Worm (Caenorhabditis elegans) whole organism, early embryonic: ENCODE data around the gene mttu-1.

Experiments
- B0310.2 ChIP-seq: sonication (generic microtip); optimal IDR thresholded peaks from 2 replicates; lab custom pipeline; 2016; ENCODE audit warnings: mild to moderate bottlenecking, missing genetic modification characterization, missing compliant biosample characterization
- F13C5.2 ChIP-seq: sonication (generic microtip); optimal IDR thresholded peaks from 2 replicates; lab custom pipeline; 2017; ENCODE audit warnings: mild to moderate bottlenecking, missing genetic modification characterization, inconsistent platforms, missing compliant biosample characterization
- aly-1 ChIP-seq: sonication (generic microtip); optimal IDR thresholded peaks from 2 replicates; lab custom pipeline; 2016; ENCODE audit warnings: missing genetic modification characterization, missing compliant biosample characterization
- ama-1 ChIP-seq: fragments of 150-350 bp; optimal IDR thresholded peaks from 2 replicates; lab custom pipeline; 2014
- ceh-13 ChIP-seq: fragments of 200-800 bp; sonication (Bioruptor generic); optimal IDR thresholded peaks from 2 replicates; lab custom pipeline; 2018; ENCODE audit warnings: mild to moderate bottlenecking, missing genetic modification characterization, missing compliant biosample characterization
- ceh-36 ChIP-seq: sonication (generic microtip); optimal IDR thresholded peaks from 2 replicates; lab custom pipeline; 2016; ENCODE audit warnings: missing genetic modification characterization, inconsistent platforms, missing compliant biosample characterization
- ets-7 ChIP-seq: sonication (generic microtip); optimal IDR thresholded peaks from 2 replicates; lab custom pipeline; 2016; ENCODE audit warnings: missing genotype, missing genetic modification characterization, missing compliant biosample characterization
- flt-1 ChIP-seq: fragments of 200-800 bp; sonication (Bioruptor generic); IDR thresholded peaks from 2 replicates; pipeline ENCODE4 v1.3.6; 2022; ENCODE audit warnings: missing genetic modification characterization, missing compliant biosample characterization
- hmbx-1 ChIP-seq: sonication (generic microtip); optimal IDR thresholded peaks from 2 replicates; lab custom pipeline; 2016; ENCODE audit warnings: mild to moderate bottlenecking, missing genetic modification characterization, missing compliant biosample characterization
- hmg-4 ChIP-seq: fragments of 200-800 bp; sonication (Bioruptor generic); optimal IDR thresholded peaks from 2 replicates; lab custom pipeline; 2018; ENCODE audit warnings: mild to moderate bottlenecking, missing genetic modification characterization, missing compliant biosample characterization
- hnd-1 ChIP-seq: sonication (generic microtip); optimal IDR thresholded peaks from 2 replicates; lab custom pipeline; 2016; ENCODE audit warnings: missing genetic modification characterization, missing compliant biosample characterization
- pes-1 ChIP-seq: fragments of 200-800 bp; sonication (Bioruptor generic); IDR thresholded peaks from 2 replicates; pipeline ENCODE4 v1.3.6; 2022; ENCODE audit warnings: missing genetic modification reagents, missing genetic modification characterization, missing compliant biosample characterization
- scrt-1 ChIP-seq: fragments of 200-800 bp; sonication (Bioruptor generic); IDR thresholded peaks from 2 replicates; pipeline ENCODE4 v1.3.6; 2022; ENCODE audit warnings: missing genetic modification characterization, missing compliant biosample characterization
- sea-1 ChIP-seq: fragments of 200-800 bp; sonication (Bioruptor generic); conservative IDR thresholded peaks from 2 replicates; pipeline ENCODE4 v1.3.6; 2022; ENCODE audit warnings: missing genetic modification characterization, missing compliant biosample characterization
- tbx-11 ChIP-seq: fragments of 200-800 bp; sonication (Bioruptor generic); IDR thresholded peaks from 2 replicates; pipeline ENCODE4 v1.3.6; 2022; ENCODE audit warnings: missing genetic modification characterization, missing compliant biosample characterization
- tbx-37 ChIP-seq: fragments of 200-800 bp; sonication (Bioruptor generic); conservative IDR thresholded peaks from 2 replicates; pipeline ENCODE4 v1.3.6; 2022; ENCODE audit warnings: missing genetic modification reagents, missing genetic modification characterization, missing compliant biosample characterization
- tra-4 ChIP-seq: sonication (generic microtip); optimal IDR thresholded peaks from 2 replicates; lab custom pipeline; 2017; ENCODE audit warnings: missing genetic modification characterization, missing compliant biosample characterization

mttu-1 gene

DNA sequence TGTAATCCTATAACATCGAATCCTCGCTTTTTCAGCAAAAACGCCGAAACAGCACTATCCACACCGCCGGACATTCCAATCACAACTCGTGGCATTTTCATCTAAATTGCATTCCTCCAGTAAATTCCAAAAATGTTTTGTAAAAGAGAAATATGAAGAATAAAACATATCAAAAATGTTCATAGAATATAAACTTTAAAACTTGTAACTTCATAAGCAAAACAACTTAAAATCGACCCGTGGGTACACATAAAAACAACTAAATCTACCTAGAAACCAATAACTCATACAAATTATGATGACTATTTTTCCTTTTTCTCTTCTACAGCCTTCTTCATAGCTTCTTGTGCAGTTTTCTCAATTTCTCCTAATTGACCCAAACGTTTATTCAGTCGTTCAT is at the start of gene mttu-1:
Gene mttu-1, minus strand, starts transcription at position 101 of the 400 bp plus-strand sequence.
- TF ChIP-seq tbx-11 (GFP tag; lab: Robert Waterston, UW) (no peak), F13C5.2 (tag; lab: Kevin White, UChicago) (no peak)

DNA sequence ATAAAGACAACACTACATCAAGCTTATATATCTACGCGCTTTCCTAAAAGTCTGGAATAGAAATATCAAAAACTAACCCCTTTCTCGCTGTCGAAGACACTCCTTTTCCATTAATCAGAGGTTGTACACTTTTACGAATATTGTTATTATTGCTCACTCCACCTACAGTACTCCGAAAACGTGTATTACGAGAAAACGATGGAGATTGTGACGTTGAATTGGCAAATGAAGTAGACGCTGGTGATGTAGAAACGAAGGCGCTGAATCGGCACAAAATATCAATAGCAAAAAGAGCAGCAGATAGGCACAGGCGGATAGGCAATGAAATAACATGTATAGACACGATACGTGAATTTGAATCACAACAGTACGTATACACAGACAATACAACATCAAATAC is 47.6 kb upstream of the mttu-1 start:
- no peak for TF ChIP-seq F13C5.2 (tag; lab: Kevin White, UChicago)
- no peak for TF ChIP-seq hmbx-1 (tag; lab: Kevin White, UChicago)
- no peak for TF ChIP-seq ets-7 (tag; lab: Kevin White, UChicago)
- no peak for TF ChIP-seq scrt-1 (GFP tag; lab: Robert Waterston, UW)
- no peak for TF ChIP-seq hnd-1 (tag; lab: Kevin White, UChicago)
- no peak for TF ChIP-seq tra-4 (tag; lab: Kevin White, UChicago)
- TF ChIP-seq aly-1 = no peak
- no peak for TF ChIP-seq ceh-36 (tag; lab: Kevin White, UChicago)
- no peak for TF ChIP-seq ceh-13 (GFP tag; lab: Kevin White, UChicago)
- TF ChIP-seq B0310.2 (tag; lab: Kevin White, UChicago) = no peak
- TF ChIP-seq tbx-37 (GFP tag; lab: Robert Waterston, UW) = no peak
- no peak for TF ChIP-seq pes-1 (GFP tag; lab: Robert Waterston, UW)
- no peak for TF ChIP-seq flt-1 (GFP tag; lab: Robert Waterston, UW)
- no peak for TF ChIP-seq sea-1
- TF ChIP-seq ama-1 = no peak
- TF ChIP-seq tbx-11 (GFP tag; lab: Robert Waterston, UW) = no peak

DNA sequence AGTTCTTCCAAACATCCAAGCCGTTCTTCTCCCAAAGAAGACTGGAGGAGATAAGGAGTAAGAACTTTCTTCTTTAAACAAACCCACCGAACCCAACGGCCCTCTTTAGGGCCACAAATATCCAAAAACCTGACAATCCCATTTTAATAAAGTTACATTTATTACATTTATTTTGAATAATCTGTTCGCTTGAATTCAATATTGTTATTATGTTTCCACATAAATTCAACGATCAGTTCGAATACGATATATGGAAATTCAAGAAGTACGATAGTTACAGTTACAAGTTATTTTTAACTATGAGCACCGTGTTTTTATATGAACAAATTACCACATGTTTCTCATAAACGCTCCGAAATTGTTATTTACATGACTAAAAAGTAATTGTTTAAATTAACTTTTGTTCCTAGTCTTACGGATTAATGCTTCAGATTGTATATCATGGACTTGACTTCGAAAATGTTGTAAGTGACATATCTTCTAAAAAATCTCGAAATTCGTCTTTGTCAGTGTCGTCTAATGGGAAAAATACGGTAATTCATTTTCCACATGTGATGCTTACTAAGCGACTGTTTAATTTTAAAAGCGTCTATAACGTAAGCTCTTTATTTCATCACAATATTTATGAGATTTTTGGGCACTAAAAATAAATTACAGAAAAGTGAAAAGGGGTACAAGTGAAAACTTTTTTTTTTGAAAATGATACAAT is 44.2 kb upstream of the mttu-1 start:
- 0 out of 2 replicates have a peak, but pooled peaks have one; percentile 18 for TF ChIP-seq sea-1
- TF ChIP-seq F13C5.2 (tag; lab: Kevin White, UChicago) = no peak
- TF ChIP-seq ama-1 = no peak

DNA sequence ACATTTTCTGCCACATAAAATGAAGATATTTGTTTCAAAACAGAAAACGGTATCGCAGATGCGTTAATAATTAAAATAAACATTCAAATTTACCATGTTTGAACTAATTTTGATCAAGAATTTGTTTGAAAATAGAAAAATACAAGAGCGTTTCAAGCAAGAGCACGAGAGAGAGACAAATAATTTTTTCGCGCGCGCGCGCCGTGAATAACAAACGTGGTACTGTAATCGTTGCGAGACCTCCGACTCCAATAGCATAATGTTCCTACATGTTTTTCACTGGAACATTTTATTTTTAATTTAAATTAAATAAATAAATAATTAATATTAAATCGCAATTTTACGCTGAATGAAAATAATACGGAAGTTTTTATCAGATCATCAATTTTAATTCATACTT is 40.3 kb upstream of the mttu-1 start, which contains the start of gene F54E12.2:
Gene F54E12.2, minus strand, starts transcription at position 164 of the 400 bp plus-strand sequence.
- TF ChIP-seq aly-1 (no peak), tbx-37 (GFP tag; lab: Robert Waterston, UW) (no peak), ets-7 (tag; lab: Kevin White, UChicago) (no peak), hmg-4 (no peak), ama-1 (no peak), pes-1 (GFP tag; lab: Robert Waterston, UW) (no peak), hmbx-1 (tag; lab: Kevin White, UChicago) (no peak), flt-1 (GFP tag; lab: Robert Waterston, UW) (no peak), tra-4 (tag; lab: Kevin White, UChicago) (no peak), tbx-11 (GFP tag; lab: Robert Waterston, UW) (no peak), scrt-1 (GFP tag; lab: Robert Waterston, UW) (no peak), B0310.2 (tag; lab: Kevin White, UChicago) (no peak), sea-1 (no peak), ceh-13 (GFP tag; lab: Kevin White, UChicago) (no peak), ceh-36 (tag; lab: Kevin White, UChicago) (no peak), hnd-1 (tag; lab: Kevin White, UChicago) (no peak)

DNA sequence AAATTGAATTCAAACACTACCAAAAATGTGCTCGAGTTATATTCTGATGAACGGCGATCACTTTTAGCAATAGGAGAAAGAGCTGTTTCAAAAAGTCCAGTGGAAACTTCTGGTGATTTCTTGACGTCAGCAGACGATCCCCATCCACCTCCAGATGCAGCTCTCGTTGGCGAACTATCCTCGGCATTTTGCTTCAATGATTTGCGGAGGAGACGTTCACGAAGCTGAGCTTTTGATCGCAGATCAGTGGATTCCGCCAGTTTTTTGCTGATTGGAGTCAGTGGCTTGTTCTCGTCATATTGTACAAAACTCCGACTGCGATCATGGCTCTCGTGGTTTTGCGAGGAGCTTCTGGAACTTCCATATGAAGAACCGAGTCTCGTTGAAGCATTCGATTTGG is 39.5 kb upstream of the mttu-1 start:
- no peak for TF ChIP-seq aly-1

DNA sequence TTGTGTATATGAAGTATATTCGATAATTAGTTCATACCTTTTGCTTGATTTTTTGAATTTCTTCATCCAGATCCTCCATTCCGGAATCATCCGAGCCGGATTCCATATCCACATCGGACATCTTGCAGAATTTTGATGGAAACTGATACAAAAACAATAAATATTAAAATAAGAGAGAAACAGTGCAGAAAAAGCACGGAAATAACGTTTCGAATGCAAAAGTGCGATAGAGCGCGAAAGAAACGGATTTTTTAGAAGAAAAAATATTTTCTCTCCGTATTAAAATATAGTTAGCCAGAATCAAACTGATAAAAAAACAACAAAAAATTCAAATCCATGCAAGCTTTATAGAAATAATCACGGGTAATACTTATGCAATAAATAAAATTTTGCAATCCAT is 36.1 kb upstream of the mttu-1 start, which contains the start of gene sart-3:
Gene sart-3, minus strand, starts transcription at position 219 of the 400 bp plus-strand sequence.
- no peak for TF ChIP-seq scrt-1 (GFP tag; lab: Robert Waterston, UW)
- no peak for TF ChIP-seq ceh-13 (GFP tag; lab: Kevin White, UChicago)
- no peak for TF ChIP-seq F13C5.2 (tag; lab: Kevin White, UChicago)
- no peak for TF ChIP-seq hmg-4
- TF ChIP-seq flt-1 (GFP tag; lab: Robert Waterston, UW) = no peak
- TF ChIP-seq ceh-36 (tag; lab: Kevin White, UChicago) = no peak
- no peak for TF ChIP-seq hnd-1 (tag; lab: Kevin White, UChicago)
- no peak for TF ChIP-seq aly-1
- no peak for TF ChIP-seq tbx-37 (GFP tag; lab: Robert Waterston, UW)
- TF ChIP-seq pes-1 (GFP tag; lab: Robert Waterston, UW) = no peak
- no peak for TF ChIP-seq tra-4 (tag; lab: Kevin White, UChicago)
- no peak for TF ChIP-seq tbx-11 (GFP tag; lab: Robert Waterston, UW)
- TF ChIP-seq ama-1 = no peak
- TF ChIP-seq sea-1 = no peak
- no peak for TF ChIP-seq B0310.2 (tag; lab: Kevin White, UChicago)
- TF ChIP-seq ets-7 (tag; lab: Kevin White, UChicago) = no peak
- no peak for TF ChIP-seq hmbx-1 (tag; lab: Kevin White, UChicago)

DNA sequence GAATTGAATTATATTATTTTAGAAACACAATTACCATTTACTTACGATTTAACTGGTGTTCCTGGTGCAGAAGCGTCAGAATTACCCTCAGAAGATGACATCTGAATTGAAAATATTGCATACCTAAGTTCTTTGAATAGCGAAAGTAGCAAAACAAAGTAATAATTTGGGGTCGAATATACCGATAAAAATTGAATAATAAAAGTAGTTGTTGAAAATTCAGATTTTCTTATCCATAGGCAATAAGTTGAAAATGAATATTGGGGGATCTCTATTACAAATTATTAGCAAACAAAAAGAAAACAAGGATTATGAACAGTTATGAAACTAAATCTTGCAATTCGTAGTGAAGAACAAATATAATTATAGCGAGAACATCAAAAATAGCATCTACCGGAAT is 32.6 kb upstream of the mttu-1 start, which contains the start of gene leo-1:
Gene leo-1, minus strand, starts transcription at position 101 of the 400 bp plus-strand sequence.
- TF ChIP-seq scrt-1 (GFP tag; lab: Robert Waterston, UW) (no peak), tbx-37 (GFP tag; lab: Robert Waterston, UW) (no peak), tra-4 (tag; lab: Kevin White, UChicago) (no peak), ceh-13 (GFP tag; lab: Kevin White, UChicago) (no peak)
